Worm (Caenorhabditis elegans): ENCODE measurements around the gene C06C6.9.

DNA sequence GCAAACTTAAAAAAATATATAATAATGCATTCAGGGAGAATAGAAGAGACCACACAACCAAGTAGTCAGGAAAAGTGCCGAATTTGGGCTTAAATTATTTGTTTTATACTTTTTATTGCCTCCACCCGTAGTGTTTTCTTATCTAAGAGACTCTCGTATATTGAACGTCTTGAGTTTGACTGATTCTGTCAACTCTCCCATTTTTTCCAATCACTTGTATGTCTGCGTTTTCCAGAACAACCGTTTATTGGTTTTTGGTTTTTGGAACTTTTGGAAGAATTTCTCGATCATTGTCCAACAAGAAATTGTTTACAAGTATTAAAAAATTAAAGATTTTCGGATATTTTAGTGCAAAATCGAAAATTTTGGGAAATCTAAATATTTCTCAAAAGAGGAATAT lies 47.1 kb upstream of the C06C6.9 start:
- TF ChIP-seq ref-1 (GFP tag; conservative IDR thresholded peaks at IDR 0.05) (no peak), med-1 (GFP tag; optimal IDR thresholded peaks at IDR 0.05; ENCODE audit: insufficient read depth) (no peak)
